Fruit fly (Drosophila melanogaster) whole organism, embryonic: ENCODE data around the gene CG13385.
A peak's percentile ranks its signal among the peaks of the same experiment; 100 is the strongest.

ENCODE experiments used
- CG11398 ChIP-seq: fragments of 200-800 bp; sonication (Bioruptor generic); optimal IDR thresholded peaks from 2 replicates; lab custom pipeline; 2016; ENCODE audit warnings: missing biosample characterization, missing genetic modification characterization
- CG11723 ChIP-seq: fragments of 200-800 bp; sonication (Bioruptor generic); optimal IDR thresholded peaks from 2 replicates; lab custom pipeline; 2017; ENCODE audit warnings: missing biosample characterization, mild to moderate bottlenecking, missing genetic modification characterization
- CG12236 ChIP-seq: fragments of 200-800 bp; sonication (Bioruptor generic); optimal IDR thresholded peaks from 2 replicates; lab custom pipeline; 2016; ENCODE audit warnings: missing biosample characterization, missing genetic modification characterization
- CG13424 ChIP-seq: fragments of 200-800 bp; sonication (Bioruptor generic); optimal IDR thresholded peaks from 2 replicates; lab custom pipeline; 2019; ENCODE audit warnings: missing biosample characterization, mild to moderate bottlenecking, missing genetic modification characterization, moderate library complexity
- CG13775 ChIP-seq: fragments of 200-800 bp; sonication (Bioruptor generic); optimal IDR thresholded peaks from 3 replicates; lab custom pipeline; 2017; ENCODE audit warnings: missing biosample characterization, mild to moderate bottlenecking, missing genetic modification characterization
- CG16813 ChIP-seq: fragments of 200-800 bp; sonication (Bioruptor generic); IDR thresholded peaks from 3 replicates; pipeline ENCODE4 v1.3.6; 2022; ENCODE audit warnings: missing biosample characterization, missing genetic modification characterization; ENCODE audit not compliant: partially characterized antibody
- CG18764 ChIP-seq: fragments of 200-800 bp; sonication (Bioruptor generic); optimal IDR thresholded peaks from 3 replicates; lab custom pipeline; 2016; ENCODE audit warnings: missing biosample characterization, missing genetic modification characterization
- CG32767 ChIP-seq: fragments of 200-800 bp; sonication (Bioruptor generic); IDR thresholded peaks from 2 replicates; pipeline ENCODE4 v1.3.6; 2022; ENCODE audit warnings: missing biosample characterization, missing genetic modification characterization
- CG4282 ChIP-seq: fragments of 200-800 bp; sonication (Bioruptor generic); optimal IDR thresholded peaks from 2 replicates; lab custom pipeline; 2016; ENCODE audit warnings: missing biosample characterization, missing genetic modification characterization
- CG4707 ChIP-seq: fragments of 200-800 bp; sonication (Bioruptor generic); optimal IDR thresholded peaks from 2 replicates; lab custom pipeline; 2018; ENCODE audit warnings: missing biosample characterization, mild to moderate bottlenecking, missing genetic modification characterization, moderate library complexity
- CG6791 ChIP-seq: fragments of 200-800 bp; sonication (Bioruptor generic); IDR thresholded peaks from 3 replicates; pipeline ENCODE4 v1.3.6; 2022; ENCODE audit warnings: missing biosample characterization, missing genetic modification characterization; ENCODE audit not compliant: partially characterized antibody
- CG7357 ChIP-seq: fragments of 200-800 bp; sonication (Bioruptor generic); IDR thresholded peaks from 3 replicates; pipeline ENCODE4 v1.3.6; 2022; ENCODE audit warnings: missing biosample characterization, missing genetic modification characterization
- CG7839 ChIP-seq: fragments of 200-800 bp; sonication (Bioruptor generic); optimal IDR thresholded peaks from 3 replicates; lab custom pipeline; 2018; ENCODE audit warnings: missing biosample characterization, mild to moderate bottlenecking, missing genetic modification characterization, moderate library complexity
- CG9932 ChIP-seq: fragments of 200-800 bp; sonication (Bioruptor generic); IDR thresholded peaks from 2 replicates; pipeline ENCODE4 v1.3.6; 2022; ENCODE audit warnings: missing biosample characterization, missing genetic modification characterization
- E2f2 ChIP-seq: fragments of 200-800 bp; sonication (Bioruptor generic); IDR thresholded peaks from 2 replicates; pipeline ENCODE4 v1.3.6; 2022; ENCODE audit warnings: missing biosample characterization, missing genetic modification characterization
- ERR ChIP-seq: fragments of 200-800 bp; sonication (Bioruptor generic); optimal IDR thresholded peaks from 2 replicates; lab custom pipeline; 2016; ENCODE audit warnings: missing biosample characterization, missing genetic modification characterization
- Elba2 ChIP-seq: fragments of 200-800 bp; sonication (Bioruptor generic); optimal IDR thresholded peaks from 3 replicates; lab custom pipeline; 2016; ENCODE audit warnings: missing biosample characterization, missing genetic modification characterization
- Ets65A ChIP-seq: fragments of 200-800 bp; sonication (Bioruptor generic); peaks from one replicate; lab custom pipeline; 2016; ENCODE audit warnings: missing biosample characterization, missing genetic modification characterization
- Fer1 ChIP-seq: fragments of 200-800 bp; sonication (Bioruptor generic); optimal IDR thresholded peaks from 2 replicates; lab custom pipeline; 2017; ENCODE audit warnings: missing biosample characterization, mild to moderate bottlenecking, missing genetic modification characterization
- Gug ChIP-seq: fragments of 200-800 bp; sonication (Bioruptor generic); IDR thresholded peaks from 4 replicates; pipeline ENCODE4 v1.3.6; 2022; ENCODE audit warnings: missing biosample characterization, missing genetic modification characterization
- H15 ChIP-seq: fragments of 200-800 bp; sonication (Bioruptor generic); IDR thresholded peaks from 3 replicates; pipeline ENCODE4 v1.3.6; 2022; ENCODE audit warnings: missing biosample characterization, missing genetic modification characterization
- Hmr ChIP-seq: fragments of 200-800 bp; sonication (Bioruptor generic); optimal IDR thresholded peaks from 3 replicates; lab custom pipeline; 2017; ENCODE audit warnings: mild to moderate bottlenecking, missing biosample characterization, missing genetic modification reagents, missing genetic modification characterization
- Hmx ChIP-seq: fragments of 200-800 bp; sonication (Bioruptor generic); optimal IDR thresholded peaks from 2 replicates; lab custom pipeline; 2016; ENCODE audit warnings: missing biosample characterization, missing genetic modification characterization
- MBD-R2 ChIP-seq: fragments of 200-800 bp; sonication (Bioruptor generic); IDR thresholded peaks from 2 replicates; pipeline ENCODE4 v1.3.6; 2022; ENCODE audit warnings: missing biosample characterization, missing genetic modification characterization
- Meics ChIP-seq: fragments of 200-800 bp; sonication (Bioruptor generic); optimal IDR thresholded peaks from 2 replicates; lab custom pipeline; 2017; ENCODE audit warnings: missing biosample characterization, mild to moderate bottlenecking, missing genetic modification characterization
- NFAT ChIP-seq: fragments of 200-800 bp; sonication (Bioruptor generic); IDR thresholded peaks from 2 replicates; pipeline ENCODE4 v1.3.6; 2022; ENCODE audit warnings: missing biosample characterization, missing genetic modification characterization
- Neu2 ChIP-seq: fragments of 200-800 bp; sonication (Bioruptor generic); optimal IDR thresholded peaks from 3 replicates; lab custom pipeline; 2016; ENCODE audit warnings: missing biosample characterization, missing genetic modification characterization, borderline replicate concordance
- Nf-YC ChIP-seq: fragments of 200-800 bp; optimal IDR thresholded peaks from 3 replicates; lab custom pipeline; 2019; ENCODE audit warnings: missing biosample characterization, mild to moderate bottlenecking, missing genetic modification characterization, moderate library complexity
- NfI ChIP-seq: fragments of 200-800 bp; sonication (Bioruptor generic); optimal IDR thresholded peaks from 3 replicates; lab custom pipeline; 2018; ENCODE audit warnings: missing biosample characterization, mild to moderate bottlenecking, missing genetic modification characterization, moderate library complexity
- Six4 ChIP-seq: fragments of 200-800 bp; sonication (Bioruptor generic); optimal IDR thresholded peaks from 2 replicates; lab custom pipeline; 2016; ENCODE audit warnings: missing biosample characterization, missing genetic modification characterization
- Sry-δ ChIP-seq: fragments of 200-800 bp; sonication (Bioruptor generic); optimal IDR thresholded peaks from 2 replicates; lab custom pipeline; 2016; ENCODE audit warnings: missing biosample characterization, missing genetic modification characterization
- Taf1 ChIP-seq: fragments of 200-800 bp; sonication (Bioruptor generic); IDR thresholded peaks from 2 replicates; pipeline ENCODE4 v1.3.6; 2022; ENCODE audit warnings: missing biosample characterization, missing genetic modification characterization
- Trl ChIP-seq, 3 experiments: fragments of >200 bp in 2 of 3; fragments of 200-800 bp in 1 of 3; sonication (Bioruptor generic) in 1 of 3; optimal IDR thresholded peaks; 2 replicates in 1 of 3; 3 replicates in 2 of 3; lab custom pipeline; 2016 to 2017; ENCODE audit warnings: missing biosample characterization in 1 of 3, missing genetic modification characterization in 1 of 3
- bcd ChIP-seq: fragments of 200-800 bp; sonication (Bioruptor generic); optimal IDR thresholded peaks from 2 replicates; lab custom pipeline; 2017; ENCODE audit warnings: missing biosample characterization, mild to moderate bottlenecking, missing genetic modification characterization
- cas ChIP-seq: fragments of 200-800 bp; sonication (Bioruptor generic); IDR thresholded peaks from 2 replicates; pipeline ENCODE4 v1.3.6; 2022; ENCODE audit warnings: missing biosample characterization, missing genetic modification characterization
- cg ChIP-seq: fragments of 200-800 bp; sonication (Bioruptor generic); optimal IDR thresholded peaks from 3 replicates; lab custom pipeline; 2019; ENCODE audit warnings: missing biosample characterization, mild to moderate bottlenecking, missing genetic modification characterization, moderate library complexity
- cwo ChIP-seq: fragments of 200-800 bp; sonication (Bioruptor generic); optimal IDR thresholded peaks from 3 replicates; lab custom pipeline; 2017; ENCODE audit warnings: missing biosample characterization, missing genetic modification characterization, mild to moderate bottlenecking, moderate library complexity, missing genetic modification reagents
- emc ChIP-seq: fragments of 200-800 bp; sonication (Bioruptor generic); optimal IDR thresholded peaks from 2 replicates; lab custom pipeline; 2016; ENCODE audit warnings: missing biosample characterization, missing genetic modification characterization
- en ChIP-seq: fragments of 200-800 bp; sonication (Bioruptor generic); optimal IDR thresholded peaks from 2 replicates; lab custom pipeline; 2016; ENCODE audit warnings: missing biosample characterization, missing genetic modification characterization
- esg ChIP-seq: fragments of 200-800 bp; sonication (Bioruptor generic); conservative IDR thresholded peaks from 2 replicates; pipeline ENCODE4 v1.3.6; 2022; ENCODE audit warnings: missing biosample characterization, missing genetic modification characterization
- ewg ChIP-seq: fragments of 200-800 bp; sonication (Bioruptor generic); optimal IDR thresholded peaks from 3 replicates; lab custom pipeline; 2017; ENCODE audit warnings: mild to moderate bottlenecking, missing biosample characterization, missing genetic modification reagents, missing genetic modification characterization
- oc ChIP-seq: fragments of 200-800 bp; sonication (Bioruptor generic); optimal IDR thresholded peaks from 2 replicates; lab custom pipeline; 2018; ENCODE audit warnings: missing biosample characterization, mild to moderate bottlenecking, missing genetic modification characterization, moderate library complexity
- psq ChIP-seq: fragments of 200-800 bp; sonication (Bioruptor generic); optimal IDR thresholded peaks from 2 replicates; lab custom pipeline; 2017; ENCODE audit warnings: missing biosample characterization, missing genetic modification characterization
- pzg ChIP-seq: fragments of 200-800 bp; sonication (Bioruptor generic); optimal IDR thresholded peaks from 3 replicates; lab custom pipeline; 2018; ENCODE audit warnings: missing biosample characterization, mild to moderate bottlenecking, missing genetic modification characterization, moderate library complexity
- sob ChIP-seq: fragments of 200-800 bp; sonication (Bioruptor generic); IDR thresholded peaks from 2 replicates; pipeline ENCODE4 v1.3.6; 2022; ENCODE audit warnings: missing biosample characterization, missing genetic modification characterization
- stwl ChIP-seq: fragments of 200-800 bp; sonication (Bioruptor generic); optimal IDR thresholded peaks from 3 replicates; lab custom pipeline; 2018; ENCODE audit warnings: missing biosample characterization, mild to moderate bottlenecking, missing genetic modification characterization, moderate library complexity
- unc-4 ChIP-seq: fragments of 200-800 bp; sonication (Bioruptor generic); IDR thresholded peaks from 2 replicates; pipeline ENCODE4 v1.3.6; 2022; ENCODE audit warnings: missing biosample characterization, missing genetic modification characterization; ENCODE audit not compliant: partially characterized antibody
- z ChIP-seq: fragments of 200-800 bp; sonication (Bioruptor generic); IDR thresholded peaks from 3 replicates; pipeline ENCODE4 v1.3.6; 2022; ENCODE audit warnings: missing biosample characterization, missing genetic modification characterization

CG13385 gene

dm6 chr2L:8403286-8404270 is 7.1 kb downstream of the CG13385 start, which contains the start of gene emb (continued):
- peak; percentile 98 for TF ChIP-seq stwl (tag; lab: Kevin White, UChicago)
- 0 out of 2 replicates have a peak, but pooled peaks have one; percentile 24 for TF ChIP-seq Taf1 (GFP tag; lab: Robert Waterston, UW)
- no peak for TF ChIP-seq H15
- TF ChIP-seq ewg (GFP tag; lab: Kevin White, UChicago) = peak; percentile 53
- TF ChIP-seq en = no peak
- peak; percentile 57; the same call in 1 of the 2 replicates for TF ChIP-seq sob (GFP tag; lab: Robert Waterston, UW)
- TF ChIP-seq Elba2 = peak; percentile 14
- TF ChIP-seq NfI (GFP tag; lab: Kevin White, UChicago) = peak; percentile 37
- TF ChIP-seq CG12236 = peak; percentile 38
- TF ChIP-seq Neu2 = no peak
- TF ChIP-seq Meics (GFP tag; lab: Kevin White, UChicago) = peak; percentile 45
- peak; percentile 89 for TF ChIP-seq Sry-δ
- TF ChIP-seq bcd (GFP tag; lab: Kevin White, UChicago) = peak; percentile 68
- no peak for TF ChIP-seq Nf-YC (tag; lab: Kevin White, UChicago)
- peak; percentile 46 for TF ChIP-seq Six4 (GFP tag; lab: Kevin White, UChicago)
- TF ChIP-seq CG7839 (tag; lab: Kevin White, UChicago) = no peak
- TF ChIP-seq CG18764 = peak; percentile 29
- no peak for TF ChIP-seq Trl (optimal IDR thresholded peaks at IDR 0.05; lab: Kevin White, UChicago)
- TF ChIP-seq Trl (GFP tag; optimal IDR thresholded peaks at IDR 0.05; lab: Kevin White, UChicago) = peak; percentile 50
- TF ChIP-seq CG4282 (GFP tag; lab: Kevin White, UChicago) = no peak
- TF ChIP-seq CG7357 (GFP tag; lab: Robert Waterston, UW) = no peak
- TF ChIP-seq unc-4 (GFP tag; lab: Robert Waterston, UW) = peak; percentile 87
- TF ChIP-seq z (GFP tag; lab: Robert Waterston, UW) = no peak
- peak; percentile 55 for TF ChIP-seq CG13775 (GFP tag; lab: Kevin White, UChicago)
- peak; percentile 94 for TF ChIP-seq Ets65A
- TF ChIP-seq MBD-R2 (GFP tag; lab: Robert Waterston, UW) = peak; percentile 69
- TF ChIP-seq CG13424 (tag; lab: Kevin White, UChicago) = peak; percentile 26
- peak; percentile 97 for TF ChIP-seq pzg (GFP tag; lab: Kevin White, UChicago)
- TF ChIP-seq Fer1 (GFP tag; lab: Kevin White, UChicago) = no peak
- peak; percentile 99 for TF ChIP-seq CG6791 (GFP tag; lab: Robert Waterston, UW)
- peak; percentile 19 for TF ChIP-seq psq (GFP tag; lab: Kevin White, UChicago)
- TF ChIP-seq CG4707 (GFP tag; lab: Kevin White, UChicago) = no peak
- TF ChIP-seq esg (GFP tag; lab: Robert Waterston, UW) = no peak
- TF ChIP-seq CG32767 (GFP tag; lab: Robert Waterston, UW) = no peak
- peak; percentile 62 for TF ChIP-seq CG9932
- TF ChIP-seq cwo (GFP tag; lab: Kevin White, UChicago) = no peak
- TF ChIP-seq CG11723 (GFP tag; lab: Kevin White, UChicago) = no peak
- no peak for TF ChIP-seq oc (tag; lab: Kevin White, UChicago)
- no peak for TF ChIP-seq ERR (GFP tag; lab: Kevin White, UChicago)
- no peak for TF ChIP-seq CG11398
- TF ChIP-seq cas (GFP tag; lab: Robert Waterston, UW) = peak; percentile 18; the same call in 1 of the 2 replicates
- no peak for TF ChIP-seq emc (GFP tag; lab: Kevin White, UChicago)
- TF ChIP-seq Hmx = no peak
- peak; percentile 58 for TF ChIP-seq NFAT (GFP tag; lab: Robert Waterston, UW)
- TF ChIP-seq E2f2 (GFP tag; lab: Robert Waterston, UW) = peak; percentile 62; the same call in 1 of the 2 replicates
- TF ChIP-seq CG16813 (GFP tag; lab: Robert Waterston, UW) = peak; percentile 97
- TF ChIP-seq Hmr = peak; percentile 80
- TF ChIP-seq Gug (GFP tag; lab: Robert Waterston, UW) = no peak
- peak; percentile 99 for TF ChIP-seq cg (GFP tag; lab: Kevin White, UChicago)
